Fruit fly (Drosophila melanogaster): ENCODE results near the gene Remo.

DNA sequence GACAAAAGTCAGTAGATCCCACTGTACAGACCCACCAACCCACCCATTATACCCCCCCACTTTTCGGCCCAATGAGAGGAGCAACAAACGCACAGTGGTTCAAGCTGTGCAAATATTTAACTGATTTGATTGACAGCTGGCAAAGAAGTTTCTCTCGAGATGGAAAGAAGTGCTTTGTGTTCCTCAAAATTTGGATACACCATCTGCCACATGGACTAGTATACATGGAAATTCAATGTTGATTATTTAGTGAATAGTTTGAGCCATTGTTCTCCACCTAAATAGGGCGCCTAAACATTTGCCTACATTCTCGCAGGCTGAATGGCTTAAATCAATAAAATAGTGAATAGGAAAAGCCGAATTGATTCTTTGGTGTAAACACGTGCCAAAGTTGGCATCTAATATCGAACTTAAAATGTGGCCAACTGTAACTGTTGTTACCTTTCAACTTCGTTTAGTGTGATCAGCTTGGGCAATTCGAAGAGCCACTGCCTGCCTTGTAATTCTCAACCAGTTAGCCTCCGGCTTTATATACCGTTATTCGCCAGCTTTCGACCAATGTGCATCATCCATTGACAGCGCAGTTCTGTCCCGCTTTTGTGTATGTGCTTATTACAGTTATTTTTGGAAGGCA, 6.5 kb upstream of the Remo start:
- TF ChIP-seq Hr4 (GFP tag; optimal IDR thresholded peaks at IDR 0.05) (no peak), OdsH (GFP tag; optimal IDR thresholded peaks at IDR 0.05) (no peak), pdm3 (GFP tag; optimal IDR thresholded peaks at IDR 0.05) (no peak), Hr39 (GFP tag; optimal IDR thresholded peaks at IDR 0.05) (no peak), acj6 (GFP tag; optimal IDR thresholded peaks at IDR 0.05) (no peak), fd85E (GFP tag; optimal IDR thresholded peaks at IDR 0.05) (no peak), Met (GFP tag; optimal IDR thresholded peaks at IDR 0.05) (peak; percentile 11), Hr38 (GFP tag; optimal IDR thresholded peaks at IDR 0.05) (no peak), Sox102F (GFP tag; optimal IDR thresholded peaks at IDR 0.05) (no peak), CG4318 (GFP tag; optimal IDR thresholded peaks at IDR 0.05) (no peak), Ets21C (GFP tag; optimal IDR thresholded peaks at IDR 0.05) (no peak), fkh (GFP tag; optimal IDR thresholded peaks at IDR 0.05) (peak; percentile 71)
